Fruit fly (Drosophila melanogaster) whole organism, embryonic: Measurements from ENCODE around the gene Gss1.

Experiments
- CG10979 ChIP-seq: fragments of 200-800 bp; sonication (Bioruptor generic); optimal IDR thresholded peaks from 2 replicates; lab custom pipeline; 2018; ENCODE audit warnings: missing biosample characterization, mild to moderate bottlenecking, missing genetic modification characterization, moderate library complexity
- CG11695 ChIP-seq: fragments of 200-800 bp; sonication (Bioruptor generic); IDR thresholded peaks from 3 replicates; pipeline ENCODE4 v1.3.6; 2022; ENCODE audit warnings: missing biosample characterization, missing genetic modification characterization
- CG12391 ChIP-seq: fragments of 200-800 bp; sonication (Bioruptor generic); optimal IDR thresholded peaks from 3 replicates; lab custom pipeline; 2018; ENCODE audit warnings: missing biosample characterization, mild to moderate bottlenecking, missing genetic modification characterization, moderate library complexity
- CG13287 ChIP-seq: fragments of 200-800 bp; sonication (Bioruptor generic); IDR thresholded peaks from 2 replicates; pipeline ENCODE4 v1.3.6; 2022; ENCODE audit warnings: missing biosample characterization, missing genetic modification characterization; ENCODE audit not compliant: partially characterized antibody
- CG15696 ChIP-seq: fragments of 200-800 bp; sonication (Bioruptor generic); optimal IDR thresholded peaks from 2 replicates; lab custom pipeline; 2019; ENCODE audit warnings: missing biosample characterization, mild to moderate bottlenecking, missing genetic modification characterization, moderate library complexity
- CG2875 ChIP-seq: fragments of 200-800 bp; sonication (Bioruptor generic); optimal IDR thresholded peaks from 2 replicates; lab custom pipeline; 2017; ENCODE audit warnings: missing biosample characterization, mild to moderate bottlenecking, missing genetic modification characterization, missing genetic modification reagents
- CG30431 ChIP-seq: fragments of 200-800 bp; sonication (Bioruptor generic); optimal IDR thresholded peaks from 2 replicates; lab custom pipeline; 2017; ENCODE audit warnings: missing biosample characterization, missing genetic modification characterization
- CG31388 ChIP-seq: fragments of 200-800 bp; sonication (Bioruptor generic); optimal IDR thresholded peaks from 2 replicates; lab custom pipeline; 2016; ENCODE audit warnings: missing biosample characterization, missing genetic modification characterization
- CG4360 ChIP-seq: fragments of 200-800 bp; sonication (Bioruptor generic); IDR thresholded peaks from 2 replicates; pipeline ENCODE4 v1.3.6; 2022; ENCODE audit warnings: missing biosample characterization, missing genetic modification characterization
- CG5953 ChIP-seq: fragments of 200-800 bp; sonication (Bioruptor generic); IDR thresholded peaks from 2 replicates; pipeline ENCODE4 v1.3.6; 2022; ENCODE audit warnings: missing biosample characterization, missing genetic modification characterization
- CG6175 ChIP-seq: fragments of 200-800 bp; sonication (Bioruptor generic); IDR thresholded peaks from 3 replicates; pipeline ENCODE4 v1.3.6; 2022; ENCODE audit warnings: missing biosample characterization, missing genetic modification characterization
- CG7987 ChIP-seq: fragments of 200-800 bp; sonication (Bioruptor generic); optimal IDR thresholded peaks from 2 replicates; lab custom pipeline; 2018; ENCODE audit warnings: missing biosample characterization, mild to moderate bottlenecking, missing genetic modification characterization, moderate library complexity
- CG8765 ChIP-seq: fragments of 200-800 bp; sonication (Bioruptor generic); IDR thresholded peaks from 2 replicates; pipeline ENCODE4 v1.3.6; 2022; ENCODE audit warnings: missing biosample characterization, missing genetic modification characterization
- CG9817 ChIP-seq: fragments of 200-800 bp; sonication (Bioruptor generic); optimal IDR thresholded peaks from 2 replicates; lab custom pipeline; 2018; ENCODE audit warnings: missing biosample characterization, mild to moderate bottlenecking, missing genetic modification characterization, moderate library complexity
- CkIIα-i1 ChIP-seq: fragments of 200-800 bp; sonication (Bioruptor generic); IDR thresholded peaks from 2 replicates; pipeline ENCODE4 v1.3.6; 2022; ENCODE audit warnings: missing biosample characterization, missing genetic modification characterization
- Dad ChIP-seq: fragments of 200-800 bp; sonication (Bioruptor generic); optimal IDR thresholded peaks from 3 replicates; lab custom pipeline; 2016; ENCODE audit warnings: missing biosample characterization, missing genetic modification characterization
- Dip2 ChIP-seq: fragments of 200-800 bp; sonication (Bioruptor generic); IDR thresholded peaks from 2 replicates; pipeline ENCODE4 v1.3.6; 2022; ENCODE audit warnings: missing biosample characterization, missing genetic modification characterization
- E2f1 ChIP-seq: fragments of 200-800 bp; sonication (Bioruptor generic); IDR thresholded peaks from 2 replicates; pipeline ENCODE4 v1.3.6; 2022; ENCODE audit warnings: missing biosample characterization, missing genetic modification characterization
- Fer2 ChIP-seq: fragments of 200-800 bp; sonication (Bioruptor generic); optimal IDR thresholded peaks from 2 replicates; lab custom pipeline; 2018; ENCODE audit warnings: missing biosample characterization, mild to moderate bottlenecking, missing genetic modification characterization, moderate library complexity
- Kr ChIP-seq: fragments of 200-800 bp; sonication (Bioruptor generic); optimal IDR thresholded peaks from 2 replicates; lab custom pipeline; 2017; ENCODE audit warnings: missing biosample characterization, mild to moderate bottlenecking, missing genetic modification characterization
- Med ChIP-seq: fragments of 200-800 bp; sonication (Bioruptor generic); peaks from one replicate; lab custom pipeline; 2016; ENCODE audit warnings: missing biosample characterization, missing genetic modification characterization, mild to moderate bottlenecking, inconsistent platforms, moderate library complexity
- NC2α ChIP-seq: fragments of 200-800 bp; sonication (Bioruptor generic); optimal IDR thresholded peaks from 2 replicates; lab custom pipeline; 2016; ENCODE audit warnings: missing biosample characterization, missing genetic modification characterization
- Poxn ChIP-seq: fragments of 200-800 bp; sonication (Bioruptor generic); IDR thresholded peaks from 2 replicates; pipeline ENCODE4 v1.3.6; 2022; ENCODE audit warnings: missing biosample characterization, missing genetic modification characterization
- Ssrp ChIP-seq: fragments of 200-800 bp; sonication (Bioruptor generic); optimal IDR thresholded peaks from 2 replicates; lab custom pipeline; 2018; ENCODE audit warnings: missing biosample characterization, mild to moderate bottlenecking, missing genetic modification characterization, moderate library complexity
- Usf ChIP-seq: fragments of 200-800 bp; sonication (Bioruptor generic); optimal IDR thresholded peaks from 2 replicates; lab custom pipeline; 2017; ENCODE audit warnings: missing genotype, missing biosample characterization, missing genetic modification characterization
- Xrp1 ChIP-seq: fragments of 200-800 bp; sonication (Bioruptor generic); IDR thresholded peaks from 2 replicates; pipeline ENCODE4 v1.3.6; 2022; ENCODE audit warnings: missing biosample characterization, missing genetic modification characterization
- abd-A ChIP-seq: fragments of 200-800 bp; sonication (Bioruptor generic); optimal IDR thresholded peaks from 3 replicates; lab custom pipeline; 2019; ENCODE audit warnings: missing biosample characterization, mild to moderate bottlenecking, missing genetic modification characterization, moderate library complexity
- bbx ChIP-seq: fragments of 200-800 bp; sonication (Bioruptor generic); IDR thresholded peaks from 2 replicates; pipeline ENCODE4 v1.3.6; 2022; ENCODE audit warnings: missing biosample characterization, missing genetic modification characterization; ENCODE audit not compliant: partially characterized antibody
- bsh ChIP-seq, 2 experiments: fragments of 200-800 bp; sonication (Bioruptor generic); optimal IDR thresholded peaks; 2 replicates each; lab custom pipeline; 2017 to 2018; ENCODE audit warnings: mild to moderate bottlenecking in 2 of 2, missing biosample characterization in 2 of 2, missing genetic modification characterization in 2 of 2, moderate library complexity in 1 of 2
- esg ChIP-seq: fragments of 200-800 bp; sonication (Bioruptor generic); conservative IDR thresholded peaks from 2 replicates; pipeline ENCODE4 v1.3.6; 2022; ENCODE audit warnings: missing biosample characterization, missing genetic modification characterization
- fru ChIP-seq: fragments of >200 bp; optimal IDR thresholded peaks from 2 replicates; lab custom pipeline; 2017
- hbn ChIP-seq: fragments of 200-800 bp; sonication (Bioruptor generic); IDR thresholded peaks from 2 replicates; pipeline ENCODE4 v1.3.6; 2022; ENCODE audit warnings: missing biosample characterization, missing genetic modification characterization; ENCODE audit not compliant: partially characterized antibody
- lab ChIP-seq: fragments of 200-800 bp; sonication (Bioruptor generic); optimal IDR thresholded peaks from 3 replicates; lab custom pipeline; 2017; ENCODE audit warnings: missing biosample characterization, missing genetic modification characterization, mild to moderate bottlenecking, moderate library complexity, missing genetic modification reagents
- nom ChIP-seq: fragments of 200-800 bp; sonication (Bioruptor generic); optimal IDR thresholded peaks from 2 replicates; lab custom pipeline; 2017; ENCODE audit warnings: missing biosample characterization, missing genetic modification characterization, mild to moderate bottlenecking, moderate library complexity, missing genetic modification reagents
- sens ChIP-seq: fragments of 200-800 bp; sonication (Bioruptor generic); peaks from one replicate; lab custom pipeline; 2016; ENCODE audit warnings: missing biosample characterization, missing genetic modification characterization
- stc ChIP-seq: fragments of 200-800 bp; sonication (Bioruptor generic); IDR thresholded peaks from 2 replicates; pipeline ENCODE4 v1.3.6; 2022; ENCODE audit warnings: missing biosample characterization, missing genetic modification characterization
- stwl ChIP-seq: fragments of 200-800 bp; sonication (Bioruptor generic); optimal IDR thresholded peaks from 3 replicates; lab custom pipeline; 2018; ENCODE audit warnings: missing biosample characterization, mild to moderate bottlenecking, missing genetic modification characterization, moderate library complexity

Gene Gss1

DNA sequence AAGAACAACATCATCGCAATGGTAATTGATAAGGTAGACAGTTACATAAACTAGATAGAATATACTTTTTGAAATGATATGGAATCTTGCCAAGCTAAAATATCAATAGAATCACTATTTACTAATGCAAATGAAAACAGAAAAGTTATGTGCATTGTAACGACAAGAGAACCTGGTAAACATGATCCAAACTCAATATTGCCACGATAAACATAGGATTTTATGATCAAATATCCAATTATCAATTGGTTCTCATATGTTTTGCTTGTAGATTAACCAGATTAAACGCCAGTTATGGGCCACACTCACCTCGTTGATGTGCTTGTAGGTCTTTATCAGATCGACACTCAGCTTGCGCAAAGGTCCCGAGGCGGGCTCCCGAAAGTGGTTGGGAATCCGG, 17.0 kb upstream of the Gss1 start (continued):
- TF ChIP-seq lab (GFP tag; lab: Kevin White, UChicago) (no peak), CG15696 (tag; lab: Kevin White, UChicago) (peak; percentile 77), CG13287 (GFP tag; lab: Robert Waterston, UW) (no peak), CG8765 (GFP tag; lab: Robert Waterston, UW) (no peak), Poxn (GFP tag; lab: Robert Waterston, UW) (no peak), Kr (no peak), CG9817 (tag; lab: Kevin White, UChicago) (no peak), CG12391 (tag; lab: Kevin White, UChicago) (no peak), Xrp1 (GFP tag; lab: Robert Waterston, UW) (0 out of 2 replicates have a peak, but pooled peaks have one; percentile 12), bbx (GFP tag; lab: Robert Waterston, UW) (no peak), CkIIα-i1 (GFP tag; lab: Robert Waterston, UW) (no peak), CG5953 (GFP tag; lab: Robert Waterston, UW) (no peak), Usf (GFP tag; lab: Kevin White, UChicago) (no peak), hbn (no peak), Dad (GFP tag; lab: Kevin White, UChicago) (no peak), Fer2 (tag; lab: Kevin White, UChicago) (no peak), CG31388 (GFP tag; lab: Kevin White, UChicago) (no peak), CG10979 (no peak), NC2α (GFP tag; lab: Kevin White, UChicago) (no peak), stc (GFP tag; lab: Robert Waterston, UW) (no peak), CG6175 (no peak), CG2875 (GFP tag; lab: Kevin White, UChicago) (no peak), Dip2 (no peak), Med (GFP tag; lab: Kevin White, UChicago) (no peak), Ssrp (tag; lab: Kevin White, UChicago) (no peak), CG7987 (GFP tag; lab: Kevin White, UChicago) (no peak), fru (lab: Kevin White, UChicago) (no peak)

DNA sequence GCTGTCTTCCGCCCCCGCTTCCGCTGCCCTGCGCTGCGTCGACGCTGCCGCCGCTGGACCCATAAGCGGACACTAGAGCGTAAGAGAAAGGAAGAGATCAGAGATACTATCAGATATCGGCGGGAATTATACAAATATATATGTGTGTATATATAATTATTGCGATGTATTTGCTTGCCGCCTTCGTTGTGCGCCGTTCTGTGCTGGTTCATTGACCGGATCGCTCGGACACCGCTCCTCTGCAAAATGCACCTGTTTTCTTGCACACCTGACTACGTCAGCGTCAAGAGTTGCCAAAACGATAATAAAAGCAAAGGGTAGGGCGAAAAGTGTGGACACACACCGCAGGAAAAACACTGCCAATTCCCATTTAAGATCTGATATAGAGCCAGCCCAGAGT, 16.0 kb upstream of the Gss1 start:
- TF ChIP-seq sens (GFP tag; lab: Kevin White, UChicago) (peak; percentile 35), E2f1 (GFP tag; lab: Robert Waterston, UW) (no peak), CG4360 (GFP tag; lab: Robert Waterston, UW) (no peak)
- TF ChIP-seq, all 482 proteins: peak for 1

DNA sequence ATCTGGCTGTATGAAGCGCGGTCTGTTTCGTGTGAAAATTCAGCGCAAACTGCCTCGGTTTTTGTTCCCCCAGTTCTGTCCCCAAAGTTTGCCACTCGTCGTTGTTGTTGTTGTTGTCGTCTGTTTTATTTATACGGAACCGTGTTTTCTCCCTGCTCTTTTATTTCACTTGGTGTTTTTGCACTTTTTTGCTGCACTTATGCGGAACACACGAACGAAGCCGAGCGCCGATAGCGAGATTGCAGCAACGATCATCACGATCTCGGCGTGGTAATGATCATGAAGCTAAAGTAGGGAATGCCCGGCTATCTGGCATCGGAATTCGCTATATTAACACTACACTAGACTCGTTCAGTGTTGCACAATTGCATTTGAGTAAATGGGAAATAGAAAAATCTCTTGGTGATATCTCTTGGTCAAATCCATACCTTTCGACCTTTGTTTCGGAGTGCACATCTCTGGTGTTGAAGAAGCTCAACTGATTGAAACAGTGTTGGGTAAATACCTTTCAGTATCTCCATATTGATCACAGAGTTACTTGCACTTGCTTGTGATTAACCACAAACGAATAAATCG, 14.2 kb upstream of the Gss1 start:
- TF ChIP-seq abd-A (tag; lab: Kevin White, UChicago), result no peak
- TF ChIP-seq stwl (tag; lab: Kevin White, UChicago), result peak; percentile 48
- TF ChIP-seq bsh (GFP tag; optimal IDR thresholded peaks at IDR 0.05; lab: Kevin White, UChicago), result peak in 1 of 2 experiments; percentile 24
- peak; percentile 42 for TF ChIP-seq nom (GFP tag; lab: Kevin White, UChicago)
- TF ChIP-seq CG4360 (GFP tag; lab: Robert Waterston, UW), result 0 out of 2 replicates have a peak, but pooled peaks have one; percentile 16
- TF ChIP-seq CG30431, result no peak

DNA sequence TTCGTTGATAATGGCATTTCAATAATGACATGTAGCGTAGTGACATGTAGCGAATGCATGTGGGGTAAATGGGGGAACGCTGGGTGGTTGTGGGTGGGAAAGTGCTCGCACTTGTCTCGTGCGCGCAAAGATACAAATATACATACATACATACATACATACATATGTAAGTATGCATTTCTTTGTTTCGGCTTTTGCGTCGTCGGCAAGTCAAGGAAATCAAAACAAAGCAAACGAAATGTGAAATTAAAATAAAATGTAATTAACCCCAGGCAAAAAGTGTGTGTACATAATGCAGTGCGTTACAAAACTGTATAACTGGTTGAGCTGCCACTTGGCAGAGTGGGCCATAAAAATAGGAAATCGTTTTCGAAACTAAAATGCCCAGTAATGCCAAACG, 13.7 kb upstream of the Gss1 start:
- TF ChIP-seq sens (GFP tag; lab: Kevin White, UChicago) (peak; percentile 52), esg (no peak), CG11695 (GFP tag; lab: Robert Waterston, UW) (0 out of 3 replicates have a peak, but pooled peaks have one; percentile 15)
